Worm (Caenorhabditis elegans): ENCODE measurements around the gene F07F6.2.
A peak's percentile ranks its signal among the peaks of the same experiment; 100 is the strongest.

F07F6.2 gene

DNA sequence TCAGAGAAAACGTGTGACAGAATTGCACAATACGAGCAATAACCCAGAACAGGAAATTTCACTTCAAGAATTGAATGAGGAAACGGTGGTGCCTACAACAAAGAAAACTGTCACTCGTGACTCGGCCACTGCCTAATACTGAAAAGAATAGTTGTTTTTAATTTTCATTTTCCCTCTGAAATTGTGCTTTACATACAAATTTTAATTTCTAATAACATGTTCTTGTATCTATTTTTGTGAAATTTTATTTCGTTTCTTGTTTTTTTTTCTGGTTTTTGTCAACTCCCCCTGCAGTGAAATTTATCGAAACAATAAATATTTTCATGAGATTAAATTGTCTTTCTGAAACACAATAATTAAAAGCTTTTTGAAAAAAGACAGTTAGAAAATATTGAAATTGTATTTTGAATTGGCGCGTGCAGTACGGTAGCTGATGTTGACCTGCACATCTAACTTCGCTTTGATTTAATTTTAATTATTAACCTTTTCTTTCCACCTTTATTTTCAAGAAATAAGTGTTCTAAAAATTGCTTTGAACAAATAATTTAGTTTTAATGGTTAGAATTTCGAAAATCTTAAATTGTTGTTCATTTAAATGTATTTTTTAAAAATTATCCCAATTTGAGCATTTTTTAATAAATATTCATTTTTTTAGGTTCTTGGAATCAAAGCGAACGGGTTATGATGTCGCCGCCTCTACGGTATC, 25.8 kb downstream of the F07F6.2 start, which contains the start of gene daz-1:
daz-1 (plus strand) TSS at position 656 of the 706 bp plus-strand sequence.
- TF ChIP-seq blmp-1 (tag; optimal IDR thresholded peaks at IDR 0.05; ENCODE audit: insufficient read depth) (no peak), lin-13 (GFP tag; optimal IDR thresholded peaks at IDR 0.05) (no peak), lin-39 (tag; optimal IDR thresholded peaks at IDR 0.05) (no peak), lsy-2 (tag; optimal IDR thresholded peaks at IDR 0.05) (no peak), ztf-11 (tag; optimal IDR thresholded peaks at IDR 0.05) (no peak), skn-1 (tag; optimal IDR thresholded peaks at IDR 0.05) (no peak), sma-3 (GFP tag; optimal IDR thresholded peaks at IDR 0.05) (no peak), ztf-1 (GFP tag; conservative IDR thresholded peaks at IDR 0.05) (no peak), ceh-16 (tag; optimal IDR thresholded peaks at IDR 0.05) (no peak), ceh-82 (tag; optimal IDR thresholded peaks at IDR 0.05) (no peak), nhr-237 (tag; optimal IDR thresholded peaks at IDR 0.05) (no peak), ama-1 (optimal IDR thresholded peaks at IDR 0.05) (no peak), R02D3.7 (tag; optimal IDR thresholded peaks at IDR 0.05) (no peak), crh-2 (tag; optimal IDR thresholded peaks at IDR 0.05) (no peak), nhr-25 (tag; optimal IDR thresholded peaks at IDR 0.05) (no peak), sma-9 (GFP tag; optimal IDR thresholded peaks at IDR 0.05) (no peak), sma-9 (tag; optimal IDR thresholded peaks at IDR 0.05) (no peak)

DNA sequence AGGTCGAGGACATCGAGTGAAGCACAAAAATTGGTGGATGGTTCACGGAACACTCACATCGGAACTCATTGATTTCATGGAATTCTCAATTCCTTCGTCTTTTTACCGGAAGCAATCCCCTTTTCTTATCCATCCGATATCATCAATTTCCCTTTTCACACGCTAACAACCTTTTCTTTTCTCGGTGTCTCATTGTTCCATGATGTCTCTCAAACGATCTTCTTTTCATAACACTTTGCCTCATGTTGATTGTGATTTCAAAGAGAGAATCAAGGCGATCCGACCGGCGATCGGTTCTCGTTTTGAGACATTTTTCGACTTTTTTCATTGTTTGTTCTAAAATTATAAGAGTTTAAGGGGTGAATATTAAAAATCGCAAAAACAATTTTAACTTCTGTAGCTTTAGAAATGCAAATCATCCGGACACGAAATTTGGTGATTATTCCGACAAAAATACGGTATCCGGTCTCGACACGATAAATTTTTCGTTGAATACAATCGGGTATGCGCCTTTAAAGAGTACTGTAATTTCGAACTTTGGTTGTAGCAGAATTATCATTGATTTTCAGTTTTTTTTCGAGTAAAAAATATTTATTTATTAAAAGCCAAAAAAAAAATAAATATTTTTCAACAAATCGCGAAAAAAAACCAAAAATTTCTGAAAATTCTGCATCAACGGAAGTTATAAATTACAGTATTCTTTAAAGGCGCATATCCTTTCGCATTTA, 28.8 kb downstream of the F07F6.2 start:
- TF ChIP-seq elt-1 (tag; optimal IDR thresholded peaks at IDR 0.05) (no peak), nhr-23 (tag; optimal IDR thresholded peaks at IDR 0.05) (no peak), nhr-6 (tag; optimal IDR thresholded peaks at IDR 0.05) (no peak), peb-1 (tag; optimal IDR thresholded peaks at IDR 0.05) (no peak), nhr-21 (tag; optimal IDR thresholded peaks at IDR 0.05) (no peak), nhr-12 (tag; optimal IDR thresholded peaks at IDR 0.05) (no peak), blmp-1 (tag; optimal IDR thresholded peaks at IDR 0.05; ENCODE audit: insufficient read depth) (peak; percentile 54), lin-13 (GFP tag; optimal IDR thresholded peaks at IDR 0.05) (no peak), ztf-1 (GFP tag; conservative IDR thresholded peaks at IDR 0.05) (no peak), zag-1 (tag; optimal IDR thresholded peaks at IDR 0.05) (no peak), nhr-237 (tag; optimal IDR thresholded peaks at IDR 0.05) (no peak), fos-1 (tag; optimal IDR thresholded peaks at IDR 0.05) (peak; percentile 34)

DNA sequence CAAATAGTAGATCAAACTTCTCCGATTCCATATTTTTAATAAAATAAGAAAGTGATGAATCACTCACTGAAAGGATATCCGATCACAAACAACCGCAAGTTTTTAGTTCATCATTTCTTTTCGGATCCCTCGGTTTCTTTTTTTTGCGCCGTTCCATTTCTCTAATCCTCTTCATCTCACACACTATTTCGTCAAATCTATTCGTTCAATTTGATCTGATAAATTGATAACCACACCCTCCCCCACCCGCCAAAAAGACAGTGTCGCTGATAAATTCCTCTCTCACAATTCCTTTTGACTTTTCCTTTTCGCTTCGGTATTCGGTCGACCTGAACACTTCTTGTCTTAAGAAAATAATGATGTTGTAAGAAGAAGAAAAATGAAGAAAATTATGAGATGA, 29.5 kb downstream of the F07F6.2 start:
- TF ChIP-seq sma-3 (GFP tag; optimal IDR thresholded peaks at IDR 0.05) (peak; percentile 68), ceh-82 (tag; optimal IDR thresholded peaks at IDR 0.05) (no peak), fos-1 (tag; optimal IDR thresholded peaks at IDR 0.05) (peak; percentile 43), nhr-23 (tag; optimal IDR thresholded peaks at IDR 0.05) (no peak), peb-1 (tag; optimal IDR thresholded peaks at IDR 0.05) (no peak), blmp-1 (tag; optimal IDR thresholded peaks at IDR 0.05; ENCODE audit: insufficient read depth) (peak; percentile 60), sma-9 (GFP tag; optimal IDR thresholded peaks at IDR 0.05) (peak; percentile 9), sma-9 (tag; optimal IDR thresholded peaks at IDR 0.05) (no peak)

DNA sequence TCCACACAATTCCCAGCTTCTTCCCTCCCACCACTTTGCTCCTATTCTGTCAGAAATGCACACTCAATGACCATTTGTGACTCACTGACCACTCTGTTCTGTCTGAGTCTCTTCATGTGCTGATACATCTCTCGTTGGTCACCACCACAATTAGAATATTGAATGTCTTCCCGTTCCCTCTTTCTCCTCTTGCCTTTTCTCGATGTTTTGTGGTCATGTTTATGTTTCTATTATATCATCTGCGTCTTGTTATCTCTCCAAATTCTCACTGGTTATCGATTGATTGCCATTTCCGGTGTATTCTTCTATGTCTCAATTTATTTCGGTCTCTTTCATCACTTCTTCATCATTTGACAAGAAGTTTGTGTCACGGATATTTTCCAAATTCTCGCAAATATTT, 30.9 kb downstream of the F07F6.2 start:
- TF ChIP-seq fos-1 (tag; optimal IDR thresholded peaks at IDR 0.05) (peak; percentile 44), mdl-1 (tag; optimal IDR thresholded peaks at IDR 0.05) (no peak), aly-2 (tag; optimal IDR thresholded peaks at IDR 0.05) (no peak), F13H6.1 (tag; optimal IDR thresholded peaks at IDR 0.05) (peak; percentile 46), lin-13 (GFP tag; optimal IDR thresholded peaks at IDR 0.05) (no peak), gmeb-1 (tag; optimal IDR thresholded peaks at IDR 0.05) (no peak), nhr-129 (tag; optimal IDR thresholded peaks at IDR 0.05) (no peak), ztf-4 (tag; optimal IDR thresholded peaks at IDR 0.05) (no peak), blmp-1 (tag; optimal IDR thresholded peaks at IDR 0.05; ENCODE audit: insufficient read depth) (no peak), snpc-4 (tag; optimal IDR thresholded peaks at IDR 0.05) (no peak), nhr-77 (tag; optimal IDR thresholded peaks at IDR 0.05) (no peak), lin-39 (tag; optimal IDR thresholded peaks at IDR 0.05) (no peak), zag-1 (tag; optimal IDR thresholded peaks at IDR 0.05) (no peak)

All from whole organism, L2 larva.